Comparison of ENCODE assay signal across 6 worm cellular contexts in genomic region chrX:16218306-16218705, ce11.
TF ChIP-seq lines count a peak whose summit lies in the region.

No protein-coding gene starts in this region.

TF ChIP-seq in whole organism, L1 larva, 84 proteins besides CTCF, POLR2A, EP300 and RAD21 (continues in another document):
- TF ChIP-seq dpl-1 (GFP tag; optimal IDR thresholded peaks at IDR 0.05; lab: Kevin White, UChicago) (no peak), lin-35 (GFP tag; optimal IDR thresholded peaks at IDR 0.05; lab: Kevin White, UChicago) (peak; percentile 5 to 9), fkh-4 (tag; optimal IDR thresholded peaks at IDR 0.05; lab: Kevin White, UChicago; ENCODE audit: borderline replicate concordance) (no peak), nhr-19 (GFP tag; conservative IDR thresholded peaks at IDR 0.05; lab: Robert Waterston, UW) (peak; percentile 8; the same call in 1 of the 2 replicates), nhr-47 (tag; optimal IDR thresholded peaks at IDR 0.05; lab: Kevin White, UChicago) (peak; percentile 66), blmp-1 (tag; optimal IDR thresholded peaks at IDR 0.05; lab: Kevin White, UChicago) (no peak), swsn-7 (tag; optimal IDR thresholded peaks at IDR 0.05; lab: Kevin White, UChicago) (peak; percentile 31), nhr-84 (tag; optimal IDR thresholded peaks at IDR 0.05; lab: Kevin White, UChicago) (no peak), xbp-1 (tag; optimal IDR thresholded peaks at IDR 0.05; lab: Kevin White, UChicago) (no peak), vab-15 (tag; optimal IDR thresholded peaks at IDR 0.05; lab: Kevin White, UChicago) (no peak), efl-3 (GFP tag; optimal IDR thresholded peaks at IDR 0.05; lab: Kevin White, UChicago) (no peak), sup-37 (GFP tag; optimal IDR thresholded peaks at IDR 0.05; lab: Kevin White, UChicago) (no peak), lin-13 (GFP tag; optimal IDR thresholded peaks at IDR 0.05; lab: Kevin White, UChicago) (no peak), unc-130 (tag; optimal IDR thresholded peaks at IDR 0.05; lab: Kevin White, UChicago) (no peak), mdl-1 (tag; optimal IDR thresholded peaks at IDR 0.05; lab: Kevin White, UChicago) (peak in 1 of 2 experiments; percentile 39)

TF ChIP-seq in whole organism, L2 larva, 48 proteins besides CTCF, POLR2A, EP300 and RAD21:
- TF ChIP-seq Y55F3AM.14 (GFP tag; optimal IDR thresholded peaks at IDR 0.05; lab: Kevin White, UChicago) (no peak), sma-9 (GFP tag; optimal IDR thresholded peaks at IDR 0.05; lab: Kevin White, UChicago) (peak; percentile 65), sma-9 (tag; optimal IDR thresholded peaks at IDR 0.05; lab: Kevin White, UChicago) (no peak), fos-1 (tag; optimal IDR thresholded peaks at IDR 0.05; lab: Kevin White, UChicago) (peak; percentile 27), nhr-129 (tag; optimal IDR thresholded peaks at IDR 0.05; lab: Kevin White, UChicago) (peak; percentile 41), mdl-1 (tag; optimal IDR thresholded peaks at IDR 0.05; lab: Kevin White, UChicago) (peak in 1 of 2 experiments; percentile 48), lin-11 (tag; optimal IDR thresholded peaks at IDR 0.05; lab: Kevin White, UChicago) (peak; percentile 19), crh-2 (tag; optimal IDR thresholded peaks at IDR 0.05; lab: Kevin White, UChicago) (peak; percentile 61), lin-13 (GFP tag; optimal IDR thresholded peaks at IDR 0.05; lab: Kevin White, UChicago) (no peak), ceh-16 (tag; optimal IDR thresholded peaks at IDR 0.05; lab: Kevin White, UChicago) (no peak), unc-39 (tag; optimal IDR thresholded peaks at IDR 0.05; lab: Kevin White, UChicago) (no peak), unc-55 (GFP tag; optimal IDR thresholded peaks at IDR 0.05; lab: Kevin White, UChicago) (peak; percentile 5), C34F6.9 (tag; optimal IDR thresholded peaks at IDR 0.05; lab: Kevin White, UChicago) (peak; percentile 48), nhr-237 (tag; optimal IDR thresholded peaks at IDR 0.05; lab: Kevin White, UChicago) (no peak)

TF ChIP-seq in whole organism, L3 larva, 47 proteins besides CTCF, POLR2A, EP300 and RAD21:
- TF ChIP-seq nfya-1 (tag; optimal IDR thresholded peaks at IDR 0.05; lab: Kevin White, UChicago; ENCODE audit: insufficient read depth) (peak; percentile 60), pqm-1 (tag; optimal IDR thresholded peaks at IDR 0.05; lab: Kevin White, UChicago) (peak; percentile 4), skn-1 (tag; optimal IDR thresholded peaks at IDR 0.05; lab: Kevin White, UChicago) (no peak), elt-2 (tag; optimal IDR thresholded peaks at IDR 0.05; lab: Kevin White, UChicago) (peak; percentile 33), pha-4 (tag; optimal IDR thresholded peaks at IDR 0.05; lab: Kevin White, UChicago) (peak; percentile 59), elt-1 (tag; optimal IDR thresholded peaks at IDR 0.05; lab: Kevin White, UChicago) (no peak), lin-39 (tag; optimal IDR thresholded peaks at IDR 0.05; lab: Kevin White, UChicago) (peak; percentile 61), fkh-10 (GFP tag; optimal IDR thresholded peaks at IDR 0.05; lab: Kevin White, UChicago) (peak; percentile 56), elt-3 (tag; optimal IDR thresholded peaks at IDR 0.05; lab: Kevin White, UChicago) (no peak), hmg-11 (tag; optimal IDR thresholded peaks at IDR 0.05; lab: Kevin White, UChicago) (peak; percentile 29)

TF ChIP-seq in whole organism, L4 larva, 104 proteins besides CTCF, POLR2A, EP300 and RAD21 (continues in another document):
- TF ChIP-seq nhr-48 (tag; optimal IDR thresholded peaks at IDR 0.05; lab: Kevin White, UChicago) (no peak), dmd-6 (GFP tag; IDR thresholded peaks at IDR 0.05; lab: Robert Waterston, UW) (peak; percentile 78), nhr-11 (tag; optimal IDR thresholded peaks at IDR 0.05; lab: Kevin White, UChicago) (peak; percentile 3), duxl-1 (tag; optimal IDR thresholded peaks at IDR 0.05; lab: Kevin White, UChicago; ENCODE audit: poor library complexity) (no peak), R02D3.7 (tag; optimal IDR thresholded peaks at IDR 0.05; lab: Kevin White, UChicago) (no peak), aha-1 (tag; lab: Kevin White, UChicago) (no peak), nhr-28 (tag; optimal IDR thresholded peaks at IDR 0.05; lab: Kevin White, UChicago) (peak; percentile 21), nhr-77 (tag; optimal IDR thresholded peaks at IDR 0.05; lab: Kevin White, UChicago) (peak; percentile 5), T26A8.4 (GFP tag; IDR thresholded peaks at IDR 0.05; lab: Robert Waterston, UW) (0 out of 2 replicates have a peak, but pooled peaks have one; percentile 43), unc-62 (GFP tag; optimal IDR thresholded peaks at IDR 0.05 in 1 of 2; lab: Kevin White, UChicago) (no peak), unc-62 (tag; optimal IDR thresholded peaks at IDR 0.05; lab: Kevin White, UChicago) (no peak), mxl-3 (GFP tag; optimal IDR thresholded peaks at IDR 0.05; lab: Kevin White, UChicago) (peak; percentile 24), dmd-8 (GFP tag; IDR thresholded peaks at IDR 0.05; lab: Robert Waterston, UW) (no peak), daf-19 (GFP tag; conservative IDR thresholded peaks at IDR 0.05; lab: Robert Waterston, UW) (no peak), egl-43 (GFP tag; IDR thresholded peaks at IDR 0.05; lab: Robert Waterston, UW) (no peak), egl-27 (tag; optimal IDR thresholded peaks at IDR 0.05; lab: Kevin White, UChicago) (no peak), nhr-42 (GFP tag; IDR thresholded peaks at IDR 0.05; lab: Robert Waterston, UW) (no peak), hlh-30 (tag; optimal IDR thresholded peaks at IDR 0.05; lab: Kevin White, UChicago; ENCODE audit: insufficient read depth) (peak; percentile 96), dmd-9 (GFP tag; IDR thresholded peaks at IDR 0.05; lab: Robert Waterston, UW) (no peak)

TF ChIP-seq in whole organism, late embryonic, 69 proteins besides CTCF, POLR2A, EP300 and RAD21:
- TF ChIP-seq pros-1 (tag; optimal IDR thresholded peaks at IDR 0.05; lab: Kevin White, UChicago): no peak
- TF ChIP-seq hlh-30 (tag; optimal IDR thresholded peaks at IDR 0.05; lab: Kevin White, UChicago; ENCODE audit: insufficient read depth): peak; percentile 82
- TF ChIP-seq gmeb-2 (tag; optimal IDR thresholded peaks at IDR 0.05; lab: Kevin White, UChicago): no peak
- no peak for TF ChIP-seq ttx-3 (tag; optimal IDR thresholded peaks at IDR 0.05; lab: Kevin White, UChicago)
- no peak for TF ChIP-seq ceh-34 (tag; optimal IDR thresholded peaks at IDR 0.05; lab: Kevin White, UChicago)
- no peak for TF ChIP-seq hlh-13 (GFP tag; optimal IDR thresholded peaks at IDR 0.05; lab: Kevin White, UChicago)
- no peak for TF ChIP-seq odd-2 (tag; optimal IDR thresholded peaks at IDR 0.05; lab: Kevin White, UChicago)
TF ChIP-seq in whole organism, late embryonic: peak in this region for 1.

TF ChIP-seq in whole organism, young adult, 124 proteins besides CTCF, POLR2A, EP300 and RAD21:
- no peak for TF ChIP-seq lsy-27 (tag; optimal IDR thresholded peaks at IDR 0.05; lab: Kevin White, UChicago; ENCODE audit: borderline replicate concordance, insufficient read depth)
- TF ChIP-seq tbp1 (GFP tag; optimal IDR thresholded peaks at IDR 0.05; lab: Kevin White, UChicago): no peak
- TF ChIP-seq hlh-12 (tag; optimal IDR thresholded peaks at IDR 0.05; lab: Kevin White, UChicago): no peak
- no peak for TF ChIP-seq K12H6.12 (tag; optimal IDR thresholded peaks at IDR 0.05; lab: Kevin White, UChicago)
- TF ChIP-seq egl-44 (GFP tag; IDR thresholded peaks at IDR 0.05; lab: Robert Waterston, UW): no peak
- TF ChIP-seq hrde-1 (tag; optimal IDR thresholded peaks at IDR 0.05; lab: Kevin White, UChicago; ENCODE audit: borderline replicate concordance): no peak
- no peak for TF ChIP-seq ceh-100 (GFP tag; IDR thresholded peaks at IDR 0.05; lab: Robert Waterston, UW)
- TF ChIP-seq mel-28 (tag; optimal IDR thresholded peaks at IDR 0.05; lab: Kevin White, UChicago; ENCODE audit: borderline replicate concordance): no peak
- TF ChIP-seq nhr-80 (tag; optimal IDR thresholded peaks at IDR 0.05; lab: Kevin White, UChicago): peak; percentile 26
- TF ChIP-seq mxl-1 (tag; optimal IDR thresholded peaks at IDR 0.05; lab: Kevin White, UChicago): no peak
- TF ChIP-seq chd-7 (tag; optimal IDR thresholded peaks at IDR 0.05; lab: Kevin White, UChicago): no peak
- TF ChIP-seq hmg-1.2 (GFP tag; IDR thresholded peaks at IDR 0.05; lab: Robert Waterston, UW): peak; percentile 66; the same call in 1 of the 2 replicates
- no peak for TF ChIP-seq F55B11.4 (tag; optimal IDR thresholded peaks at IDR 0.05; lab: Kevin White, UChicago; ENCODE audit: borderline replicate concordance, insufficient read depth)
